Worm (Caenorhabditis elegans): ENCODE results near the gene ckb-2.

ckb-2 gene

ce11 chrIII:4358345-4358744, 9.4 kb upstream of the ckb-2 start:
- TF ChIP-seq dao-5 (tag; optimal IDR thresholded peaks at IDR 0.05) (no peak), him-1 (tag; optimal IDR thresholded peaks at IDR 0.05) (no peak), W03F9.2 (tag; optimal IDR thresholded peaks at IDR 0.05) (no peak)

ce11 chrIII:4359208-4359607, 8.5 kb upstream of the ckb-2 start:
- TF ChIP-seq him-1 (tag; optimal IDR thresholded peaks at IDR 0.05), result no peak
- TF ChIP-seq dao-5 (tag; optimal IDR thresholded peaks at IDR 0.05), result no peak
- no peak for TF ChIP-seq W03F9.2 (tag; optimal IDR thresholded peaks at IDR 0.05)

ce11 chrIII:4359900-4360299, 7.8 kb upstream of the ckb-2 start:
- no peak for TF ChIP-seq him-1 (tag; optimal IDR thresholded peaks at IDR 0.05)
- TF ChIP-seq dao-5 (tag; optimal IDR thresholded peaks at IDR 0.05), result no peak
- TF ChIP-seq W03F9.2 (tag; optimal IDR thresholded peaks at IDR 0.05), result no peak

ce11 chrIII:4362332-4362731, 5.4 kb upstream of the ckb-2 start:
- no peak for TF ChIP-seq W03F9.2 (tag; optimal IDR thresholded peaks at IDR 0.05)
- TF ChIP-seq dao-5 (tag; optimal IDR thresholded peaks at IDR 0.05), result no peak
- no peak for TF ChIP-seq him-1 (tag; optimal IDR thresholded peaks at IDR 0.05)

ce11 chrIII:4364974-4365373, 2.8 kb upstream of the ckb-2 start, which contains the start of gene ckb-1:
TSS of gene ckb-1 (plus strand) at chrIII:4365274.
- TF ChIP-seq W03F9.2 (tag; optimal IDR thresholded peaks at IDR 0.05), result no peak
- TF ChIP-seq him-1 (tag; optimal IDR thresholded peaks at IDR 0.05), result no peak
- TF ChIP-seq dao-5 (tag; optimal IDR thresholded peaks at IDR 0.05), result no peak

ce11 chrIII:4369381-4369809, 1.6 kb downstream of the ckb-2 start:
- TF ChIP-seq dao-5 (tag; optimal IDR thresholded peaks at IDR 0.05), result peak; percentile 75

- TF ChIP-seq W03F9.2 (tag; optimal IDR thresholded peaks at IDR 0.05), result no peak
- no peak for TF ChIP-seq dao-5 (tag; optimal IDR thresholded peaks at IDR 0.05)
- no peak for TF ChIP-seq him-1 (tag; optimal IDR thresholded peaks at IDR 0.05)
Measured at ce11 chrIII:4370585-4370984, 2.8 kb downstream of the ckb-2 start, which contains the start of gene ckb-3. TSS of gene ckb-3 (plus strand) at chrIII:4370885.

ce11 chrIII:4372894-4373293, 5.1 kb downstream of the ckb-2 start:
- TF ChIP-seq dao-5 (tag; optimal IDR thresholded peaks at IDR 0.05) (no peak), W03F9.2 (tag; optimal IDR thresholded peaks at IDR 0.05) (no peak), him-1 (tag; optimal IDR thresholded peaks at IDR 0.05) (no peak)

- TF ChIP-seq him-1 (tag; optimal IDR thresholded peaks at IDR 0.05), result no peak
- TF ChIP-seq W03F9.2 (tag; optimal IDR thresholded peaks at IDR 0.05), result no peak
- TF ChIP-seq dao-5 (tag; optimal IDR thresholded peaks at IDR 0.05), result no peak
Measured at ce11 chrIII:4374854-4375253, 7.1 kb downstream of the ckb-2 start, which contains the start of gene pals-26. TSS of gene pals-26 (plus strand) at chrIII:4375154.

- no peak for TF ChIP-seq him-1 (tag; optimal IDR thresholded peaks at IDR 0.05)
- TF ChIP-seq dao-5 (tag; optimal IDR thresholded peaks at IDR 0.05), result no peak
- no peak for TF ChIP-seq W03F9.2 (tag; optimal IDR thresholded peaks at IDR 0.05)
Measured at ce11 chrIII:4379717-4380116, 12.0 kb downstream of the ckb-2 start, which contains the start of gene B0284.3. TSS of gene B0284.3 (minus strand) at chrIII:4379817.

- TF ChIP-seq dao-5 (tag; optimal IDR thresholded peaks at IDR 0.05) (no peak), him-1 (tag; optimal IDR thresholded peaks at IDR 0.05) (no peak), W03F9.2 (tag; optimal IDR thresholded peaks at IDR 0.05) (no peak)
Measured at ce11 chrIII:4380835-4381234, 13.1 kb downstream of the ckb-2 start.

- TF ChIP-seq W03F9.2 (tag; optimal IDR thresholded peaks at IDR 0.05) (no peak), dao-5 (tag; optimal IDR thresholded peaks at IDR 0.05) (no peak), him-1 (tag; optimal IDR thresholded peaks at IDR 0.05) (no peak)
Measured at ce11 chrIII:4381343-4381742, 13.6 kb downstream of the ckb-2 start, which contains the start of gene pals-27. TSS of gene pals-27 (plus strand) at chrIII:4381643.

ce11 chrIII:4382118-4382517, 14.4 kb downstream of the ckb-2 start:
- TF ChIP-seq dao-5 (tag; optimal IDR thresholded peaks at IDR 0.05) (no peak), W03F9.2 (tag; optimal IDR thresholded peaks at IDR 0.05) (no peak), him-1 (tag; optimal IDR thresholded peaks at IDR 0.05) (no peak)

ce11 chrIII:4384487-4384886, 16.7 kb downstream of the ckb-2 start, which contains the start of gene pals-28:
TSS of gene pals-28 (plus strand) at chrIII:4384787.
- no peak for TF ChIP-seq him-1 (tag; optimal IDR thresholded peaks at IDR 0.05)
- TF ChIP-seq dao-5 (tag; optimal IDR thresholded peaks at IDR 0.05), result no peak
- TF ChIP-seq W03F9.2 (tag; optimal IDR thresholded peaks at IDR 0.05), result no peak

- TF ChIP-seq W03F9.2 (tag; optimal IDR thresholded peaks at IDR 0.05) (no peak), him-1 (tag; optimal IDR thresholded peaks at IDR 0.05) (no peak), dao-5 (tag; optimal IDR thresholded peaks at IDR 0.05) (no peak)
Measured at ce11 chrIII:4390421-4390820, 22.7 kb downstream of the ckb-2 start.
